Worm (Caenorhabditis elegans): ENCODE measurements around the gene algn-12.

algn-12 gene

DNA sequence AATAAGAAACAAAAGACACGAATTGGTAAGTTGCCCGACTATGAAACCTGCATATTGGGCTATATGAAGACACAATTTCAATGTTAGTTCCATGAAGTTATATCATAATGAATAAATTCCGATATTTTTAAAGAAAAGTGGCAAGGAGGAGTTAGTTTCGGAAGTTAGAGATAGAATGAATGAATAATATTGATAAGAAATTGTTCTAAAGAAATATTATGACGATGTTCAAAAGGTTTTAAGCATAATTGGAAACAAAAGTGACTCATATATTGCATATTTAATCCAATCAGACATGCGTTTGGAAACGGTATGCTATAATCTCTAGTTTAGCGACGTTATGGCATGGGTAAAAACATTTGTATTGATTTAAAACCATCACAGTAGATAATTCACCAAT, 34.7 kb downstream of the algn-12 start, which contains the start of gene str-143:
str-143 (minus strand) TSS at position 101 of the 400 bp plus-strand sequence.
- TF ChIP-seq snpc-4 (tag; optimal IDR thresholded peaks at IDR 0.05) (no peak), skn-1 (tag; optimal IDR thresholded peaks at IDR 0.05) (no peak), nhr-237 (tag; optimal IDR thresholded peaks at IDR 0.05) (no peak), daf-12 (tag; optimal IDR thresholded peaks at IDR 0.05) (no peak), ceh-82 (tag; optimal IDR thresholded peaks at IDR 0.05) (no peak), lsy-12 (tag; optimal IDR thresholded peaks at IDR 0.05) (no peak), fos-1 (tag; optimal IDR thresholded peaks at IDR 0.05) (no peak), fkh-10 (GFP tag; optimal IDR thresholded peaks at IDR 0.05) (no peak), R02D3.7 (tag; optimal IDR thresholded peaks at IDR 0.05) (no peak), ceh-16 (tag; optimal IDR thresholded peaks at IDR 0.05) (no peak), hmg-11 (tag; optimal IDR thresholded peaks at IDR 0.05) (no peak), pqm-1 (tag; optimal IDR thresholded peaks at IDR 0.05) (no peak)

DNA sequence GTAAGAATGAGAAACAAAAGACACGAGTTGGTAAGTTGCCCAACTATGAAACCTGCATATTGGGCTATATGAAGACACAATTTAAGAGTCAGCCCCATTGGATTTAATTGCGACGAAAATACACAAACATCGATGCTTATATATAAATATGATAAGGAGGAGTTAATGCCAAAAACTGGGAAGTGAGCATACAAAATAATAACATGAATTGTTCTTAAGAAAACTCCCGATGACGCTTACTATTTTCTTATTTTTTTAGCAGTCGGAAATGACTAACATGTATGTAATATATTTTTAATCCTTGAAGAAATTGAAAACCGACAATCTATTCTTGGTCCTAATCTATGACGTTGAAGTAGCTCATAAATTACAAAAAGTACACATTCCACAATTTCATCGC, 37.1 kb downstream of the algn-12 start, which contains the start of gene str-144:
str-144 (minus strand) TSS at position 101 of the 400 bp plus-strand sequence.
- no peak for TF ChIP-seq hmg-11 (tag; optimal IDR thresholded peaks at IDR 0.05)
- no peak for TF ChIP-seq pha-4 (tag; optimal IDR thresholded peaks at IDR 0.05)

DNA sequence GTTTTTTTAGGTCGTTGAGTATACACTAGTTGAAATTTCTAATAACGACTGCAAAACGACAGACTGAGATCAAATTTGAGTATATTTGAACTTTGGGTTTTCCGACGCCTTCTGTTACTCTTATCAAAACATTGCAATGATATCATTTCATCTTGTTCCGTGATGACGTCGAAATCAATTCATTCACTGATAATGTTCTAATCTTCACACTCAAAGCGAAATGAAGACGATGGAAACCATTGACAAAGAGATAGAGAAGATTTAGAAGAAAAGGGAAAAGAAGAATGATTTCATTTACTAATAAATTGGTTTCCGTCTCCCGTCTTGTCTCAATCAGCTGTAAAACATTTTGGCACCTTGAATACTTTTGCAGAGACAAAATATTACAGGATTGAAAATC, 38.3 kb downstream of the algn-12 start:
- TF ChIP-seq nhr-25 (tag; optimal IDR thresholded peaks at IDR 0.05) (peak; percentile 26), nhr-43 (tag; optimal IDR thresholded peaks at IDR 0.05; ENCODE audit: poor library complexity, severe bottlenecking) (peak; percentile 48), egl-27 (tag; optimal IDR thresholded peaks at IDR 0.05) (peak; percentile 39), nhr-23 (tag; optimal IDR thresholded peaks at IDR 0.05) (peak; percentile 62), fkh-2 (tag; optimal IDR thresholded peaks at IDR 0.05) (no peak), elt-3 (tag; optimal IDR thresholded peaks at IDR 0.05) (peak; percentile 36 to 82 (median 53)), ceh-28 (tag; optimal IDR thresholded peaks at IDR 0.05) (peak; percentile 40), elt-1 (tag; optimal IDR thresholded peaks at IDR 0.05) (no peak)

DNA sequence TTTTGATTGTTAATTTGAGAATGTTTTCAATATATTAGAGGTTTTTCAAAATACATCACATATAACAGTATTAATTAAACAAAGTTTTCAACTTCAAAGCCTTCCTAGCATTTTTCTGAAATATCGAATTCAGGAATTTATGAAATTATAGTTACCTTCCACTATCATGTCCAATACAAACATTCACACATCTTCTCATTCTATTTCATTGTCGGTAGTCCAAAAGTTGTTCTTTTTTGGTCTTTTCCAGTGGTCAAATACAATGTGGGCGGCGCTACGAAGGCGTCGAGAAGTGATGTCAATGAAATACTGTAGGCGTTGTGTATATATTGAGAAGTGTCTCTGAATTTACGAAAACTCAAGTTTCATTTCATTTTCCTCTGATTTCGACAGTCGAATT, 40.8 kb downstream of the algn-12 start, which contains the start of gene catp-3:
catp-3 (plus strand) TSS at position 301 of the 400 bp plus-strand sequence.
- TF ChIP-seq ceh-16 (tag; optimal IDR thresholded peaks at IDR 0.05) (no peak), fkh-2 (tag; optimal IDR thresholded peaks at IDR 0.05) (no peak), sea-2 (GFP tag; optimal IDR thresholded peaks at IDR 0.05) (no peak), nhr-28 (tag; optimal IDR thresholded peaks at IDR 0.05) (no peak), R02D3.7 (tag; optimal IDR thresholded peaks at IDR 0.05) (no peak), nhr-25 (tag; optimal IDR thresholded peaks at IDR 0.05) (no peak), ceh-82 (tag; optimal IDR thresholded peaks at IDR 0.05) (no peak), pqm-1 (tag; optimal IDR thresholded peaks at IDR 0.05) (no peak), nhr-67 (tag; optimal IDR thresholded peaks at IDR 0.05) (no peak), fos-1 (tag; optimal IDR thresholded peaks at IDR 0.05) (no peak), pha-4 (tag; optimal IDR thresholded peaks at IDR 0.05) (no peak)

DNA sequence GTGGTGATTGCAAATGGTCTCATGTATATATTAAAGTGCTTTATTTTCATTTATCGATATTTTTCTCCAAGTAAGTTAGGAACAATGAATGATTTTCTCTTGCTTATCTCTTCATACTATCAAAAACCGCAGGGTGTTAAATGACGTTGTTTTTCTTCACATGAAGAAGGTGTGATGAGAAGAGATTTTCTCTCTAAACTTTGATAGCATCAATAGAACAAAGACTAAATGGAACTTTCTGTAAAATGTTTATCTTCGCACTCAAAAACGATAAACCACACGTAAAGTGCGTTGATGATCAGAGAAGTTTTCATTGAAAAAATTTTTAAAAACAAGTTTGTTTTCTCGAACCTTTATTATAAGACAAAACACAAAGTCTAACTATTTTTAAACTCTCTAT, 44.9 kb downstream of the algn-12 start:
- TF ChIP-seq zag-1 (tag; optimal IDR thresholded peaks at IDR 0.05), result no peak
- no peak for TF ChIP-seq elt-3 (tag; optimal IDR thresholded peaks at IDR 0.05)
- no peak for TF ChIP-seq nhr-77 (tag; optimal IDR thresholded peaks at IDR 0.05)
- no peak for TF ChIP-seq egl-5 (tag; optimal IDR thresholded peaks at IDR 0.05)
- no peak for TF ChIP-seq pqm-1 (tag; optimal IDR thresholded peaks at IDR 0.05)
- no peak for TF ChIP-seq mml-1 (tag; optimal IDR thresholded peaks at IDR 0.05)
- no peak for TF ChIP-seq ceh-9 (tag; optimal IDR thresholded peaks at IDR 0.05)

DNA sequence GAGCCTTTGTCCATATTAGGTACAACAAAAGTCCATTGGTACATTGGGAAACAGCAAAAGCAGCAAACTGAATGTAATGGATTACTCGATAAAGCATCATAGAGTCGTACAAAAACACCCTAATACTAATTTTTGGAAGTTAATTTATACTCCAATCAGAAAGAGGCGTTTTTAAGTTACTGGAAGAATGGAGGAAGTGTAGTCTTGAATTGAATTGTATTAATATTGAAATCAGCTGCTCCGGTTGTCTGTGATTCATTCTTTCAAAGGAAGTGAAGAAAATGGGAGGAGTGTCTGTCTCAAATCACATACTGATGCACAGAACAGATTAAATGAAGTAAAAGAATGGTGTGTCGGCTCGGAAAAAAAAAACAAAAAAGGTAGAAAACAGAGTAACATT, 46.7 kb downstream of the algn-12 start, which contains the start of gene str-131:
str-131 (minus strand) TSS at position 101 of the 400 bp plus-strand sequence.
- TF ChIP-seq ztf-11 (tag; optimal IDR thresholded peaks at IDR 0.05) (no peak), jun-1 (tag; optimal IDR thresholded peaks at IDR 0.05) (no peak), fkh-10 (GFP tag; optimal IDR thresholded peaks at IDR 0.05) (no peak), unc-62 (GFP tag; optimal IDR thresholded peaks at IDR 0.05) (no peak), mml-1 (tag; optimal IDR thresholded peaks at IDR 0.05) (no peak), elt-2 (tag; optimal IDR thresholded peaks at IDR 0.05) (no peak), lin-15B (tag; optimal IDR thresholded peaks at IDR 0.05) (no peak), elt-1 (tag; optimal IDR thresholded peaks at IDR 0.05) (no peak), sea-2 (GFP tag; optimal IDR thresholded peaks at IDR 0.05) (no peak), tbx-2 (tag; optimal IDR thresholded peaks at IDR 0.05) (no peak), ceh-16 (tag; optimal IDR thresholded peaks at IDR 0.05) (no peak), nhr-76 (tag; optimal IDR thresholded peaks at IDR 0.05) (no peak), pqm-1 (tag; optimal IDR thresholded peaks at IDR 0.05) (no peak)
